Fruit fly (Drosophila melanogaster) whole organism, embryonic: Measurements from ENCODE around the gene CG43254.

Source experiments
- C15 ChIP-seq: fragments of 200-800 bp; sonication (Bioruptor generic); IDR thresholded peaks from 3 replicates; pipeline ENCODE4 v1.3.6; 2022; ENCODE audit warnings: missing biosample characterization, missing genetic modification characterization
- CG10321 ChIP-seq: fragments of 200-800 bp; sonication (Bioruptor generic); IDR thresholded peaks from 2 replicates; pipeline ENCODE4 v1.3.6; 2022; ENCODE audit warnings: missing biosample characterization, missing genetic modification characterization
- CG12219 ChIP-seq: fragments of 200-800 bp; sonication (Bioruptor generic); optimal IDR thresholded peaks from 3 replicates; lab custom pipeline; 2018; ENCODE audit warnings: missing biosample characterization, mild to moderate bottlenecking, missing genetic modification characterization
- CG4854 ChIP-seq: fragments of 200-800 bp; sonication (Bioruptor generic); optimal IDR thresholded peaks from 2 replicates; lab custom pipeline; 2016; ENCODE audit warnings: missing biosample characterization, missing genetic modification characterization, inconsistent platforms
- D19A ChIP-seq: fragments of 200-800 bp; optimal IDR thresholded peaks from 3 replicates; lab custom pipeline; 2019; ENCODE audit warnings: missing biosample characterization, mild to moderate bottlenecking, missing genetic modification characterization, moderate library complexity
- Sox102F ChIP-seq: fragments of 200-800 bp; sonication (Bioruptor generic); optimal IDR thresholded peaks from 2 replicates; lab custom pipeline; 2018; ENCODE audit warnings: missing biosample characterization, mild to moderate bottlenecking, missing genetic modification characterization, moderate library complexity
- az2 ChIP-seq: fragments of 200-800 bp; sonication (Bioruptor generic); optimal IDR thresholded peaks from 3 replicates; lab custom pipeline; 2016; ENCODE audit warnings: missing biosample characterization, missing genetic modification characterization
- dpn ChIP-seq, 2 experiments: fragments of 200-800 bp; sonication (Bioruptor generic); optimal IDR thresholded peaks; 3 replicates each; lab custom pipeline; 2016; ENCODE audit warnings: missing biosample characterization in 2 of 2, missing genetic modification characterization in 2 of 2
- kah ChIP-seq: fragments of 200-800 bp; sonication (Bioruptor generic); optimal IDR thresholded peaks from 2 replicates; lab custom pipeline; 2018; ENCODE audit warnings: missing biosample characterization, mild to moderate bottlenecking, missing genetic modification characterization
- tin ChIP-seq: fragments of 200-800 bp; sonication (Bioruptor generic); optimal IDR thresholded peaks from 3 replicates; lab custom pipeline; 2016; ENCODE audit warnings: missing biosample characterization, missing genetic modification characterization

DNA sequence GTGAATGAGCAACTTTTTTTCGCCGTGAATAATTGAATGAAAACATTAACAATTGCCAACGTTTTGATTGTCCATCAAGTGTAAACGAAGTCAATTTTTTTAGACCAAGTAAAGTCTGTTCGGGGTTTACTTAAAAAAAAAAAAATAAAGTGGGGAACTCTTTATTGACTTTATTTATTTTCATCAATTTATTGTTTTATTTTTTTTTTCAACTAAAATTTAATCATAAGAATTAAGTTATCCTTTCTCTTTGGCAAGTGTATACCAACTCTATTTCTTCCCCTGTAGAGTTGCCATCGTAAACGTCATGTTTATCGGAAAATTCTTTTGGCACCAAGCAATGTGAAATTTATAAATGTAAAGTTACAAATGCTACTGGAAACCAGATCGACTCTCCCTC lies 17.2 kb downstream of the CG43254 start, which contains the start of gene CG2616:
- no peak for TF ChIP-seq tin (GFP tag; lab: Kevin White, UChicago)
- TF ChIP-seq CG10321 (GFP tag; lab: Robert Waterston, UW) = no peak
- TF ChIP-seq C15 = no peak
- no peak for TF ChIP-seq dpn (GFP tag; optimal IDR thresholded peaks at IDR 0.05; lab: Kevin White, UChicago)
- TF ChIP-seq CG12219 (GFP tag; lab: Kevin White, UChicago) = no peak
- no peak for TF ChIP-seq kah
- TF ChIP-seq D19A (tag; lab: Kevin White, UChicago) = no peak
- no peak for TF ChIP-seq az2 (GFP tag; lab: Kevin White, UChicago)
- TF ChIP-seq CG4854 = no peak
- TF ChIP-seq Sox102F (GFP tag; lab: Kevin White, UChicago) = no peak
